Worm (Caenorhabditis elegans) whole organism, L2 larva: ENCODE data around the gene Y57G11C.23.

Experiments used
- F13H6.1 ChIP-seq: sonication (generic microtip); optimal IDR thresholded peaks from 2 replicates; lab custom pipeline; 2016; ENCODE audit warnings: missing genetic modification characterization, missing compliant biosample characterization
- R02D3.7 ChIP-seq: fragments of 150-350 bp; optimal IDR thresholded peaks from 2 replicates; lab custom pipeline; 2014; ENCODE audit warnings: missing biosample characterization, missing genetic modification characterization
- Y55F3AM.14 ChIP-seq: fragments of 200-800 bp; sonication (Bioruptor generic); optimal IDR thresholded peaks from 2 replicates; lab custom pipeline; 2018; ENCODE audit warnings: mild to moderate bottlenecking, missing genetic modification characterization, missing compliant biosample characterization
- ZK546.5 ChIP-seq: sonication (generic microtip); optimal IDR thresholded peaks from 2 replicates; lab custom pipeline; 2017; ENCODE audit warnings: missing biosample characterization, missing genetic modification characterization
- aly-2 ChIP-seq: fragments of 150-350 bp; optimal IDR thresholded peaks from 2 replicates; lab custom pipeline; 2014; ENCODE audit warnings: missing biosample characterization, missing genetic modification characterization
- ama-1 ChIP-seq: fragments of 150-350 bp; optimal IDR thresholded peaks from 2 replicates; lab custom pipeline; 2018; ENCODE audit warnings: inconsistent platforms
- blmp-1 ChIP-seq: sonication (generic microtip); optimal IDR thresholded peaks from 2 replicates; lab custom pipeline; 2017; ENCODE audit warnings: missing genetic modification characterization, mild to moderate bottlenecking, missing compliant biosample characterization, antibody characterized with exemption, moderate library complexity; ENCODE audit not compliant: insufficient read depth
- ceh-16 ChIP-seq: fragments of 150-350 bp; optimal IDR thresholded peaks from 2 replicates; lab custom pipeline; 2014; ENCODE audit warnings: missing biosample characterization, missing genetic modification characterization
- dmd-4 ChIP-seq: sonication (generic microtip); optimal IDR thresholded peaks from 2 replicates; lab custom pipeline; 2017; ENCODE audit warnings: missing biosample characterization, missing genetic modification characterization
- egl-27 ChIP-seq: sonication (generic microtip); optimal IDR thresholded peaks from 3 replicates; lab custom pipeline; 2017; ENCODE audit warnings: missing biosample characterization, missing genetic modification reagents, missing genetic modification characterization
- elt-3 ChIP-seq: sonication (generic microtip); optimal IDR thresholded peaks from 2 replicates; lab custom pipeline; 2017; ENCODE audit warnings: missing biosample characterization, missing genetic modification characterization
- gmeb-1 ChIP-seq: fragments of 150-350 bp; optimal IDR thresholded peaks from 2 replicates; lab custom pipeline; 2014; ENCODE audit warnings: missing biosample characterization, missing genetic modification characterization
- lin-11 ChIP-seq: fragments of 150-350 bp; sonication (generic microtip); optimal IDR thresholded peaks from 2 replicates; lab custom pipeline; 2014; ENCODE audit warnings: missing biosample characterization, missing genetic modification characterization, inconsistent platforms, mixed read lengths
- lin-13 ChIP-seq: fragments of 150-350 bp; optimal IDR thresholded peaks from 2 replicates; lab custom pipeline; 2014; ENCODE audit warnings: missing biosample characterization, missing genetic modification reagents, missing genetic modification characterization
- lin-39 ChIP-seq: fragments of 150-350 bp; optimal IDR thresholded peaks from 2 replicates; lab custom pipeline; 2014; ENCODE audit warnings: missing biosample characterization, missing genetic modification reagents, missing genetic modification characterization
- mab-5 ChIP-seq: fragments of 150-350 bp; optimal IDR thresholded peaks from 2 replicates; lab custom pipeline; 2014; ENCODE audit warnings: missing biosample characterization, missing genetic modification characterization
- mbf-1 ChIP-seq: sonication (generic microtip); optimal IDR thresholded peaks from 2 replicates; lab custom pipeline; 2017; ENCODE audit warnings: missing biosample characterization, missing genetic modification characterization
- mdl-1 ChIP-seq, 2 experiments: fragments of 150-350 bp in 1 of 2; sonication (generic microtip) in 1 of 2; optimal IDR thresholded peaks; 2 replicates each; lab custom pipeline; 2017; ENCODE audit warnings: missing biosample characterization in 2 of 2, missing genetic modification characterization in 2 of 2
- nhr-10 ChIP-seq: sonication (generic microtip); optimal IDR thresholded peaks from 2 replicates; lab custom pipeline; 2017; ENCODE audit warnings: missing biosample characterization, missing genetic modification characterization
- nhr-11 ChIP-seq: fragments of 150-350 bp; optimal IDR thresholded peaks from 2 replicates; lab custom pipeline; 2014; ENCODE audit warnings: missing biosample characterization, missing genetic modification characterization
- nhr-12 ChIP-seq: fragments of 150-350 bp; optimal IDR thresholded peaks from 2 replicates; lab custom pipeline; 2014; ENCODE audit warnings: missing biosample characterization, missing genetic modification characterization
- nhr-129 ChIP-seq: fragments of 150-350 bp; optimal IDR thresholded peaks from 2 replicates; lab custom pipeline; 2014; ENCODE audit warnings: missing biosample characterization, missing genetic modification characterization
- nhr-21 ChIP-seq: fragments of 150-350 bp; optimal IDR thresholded peaks from 2 replicates; lab custom pipeline; 2014; ENCODE audit warnings: missing biosample characterization, missing genetic modification characterization
- nhr-237 ChIP-seq: fragments of 150-350 bp; optimal IDR thresholded peaks from 2 replicates; lab custom pipeline; 2014; ENCODE audit warnings: missing biosample characterization, missing genetic modification characterization
- nhr-25 ChIP-seq: fragments of 150-350 bp; sonication (generic microtip); optimal IDR thresholded peaks from 3 replicates; lab custom pipeline; 2014; ENCODE audit warnings: missing biosample characterization, missing genetic modification characterization
- nhr-6 ChIP-seq: fragments of 150-350 bp; optimal IDR thresholded peaks from 2 replicates; lab custom pipeline; 2014; ENCODE audit warnings: missing biosample characterization, missing genetic modification characterization
- peb-1 ChIP-seq: fragments of 150-350 bp; optimal IDR thresholded peaks from 2 replicates; lab custom pipeline; 2014; ENCODE audit warnings: missing biosample characterization, missing genetic modification characterization
- sem-4 ChIP-seq: fragments of 150-350 bp; optimal IDR thresholded peaks from 2 replicates; lab custom pipeline; 2014; ENCODE audit warnings: missing biosample characterization, missing genetic modification reagents, missing genetic modification characterization
- skn-1 ChIP-seq: sonication (generic microtip); optimal IDR thresholded peaks from 2 replicates; lab custom pipeline; 2017; ENCODE audit warnings: missing biosample characterization, missing genetic modification characterization
- sma-3 ChIP-seq: sonication (generic microtip); optimal IDR thresholded peaks from 2 replicates; lab custom pipeline; 2016; ENCODE audit warnings: missing genetic modification reagents, missing genetic modification characterization, missing compliant biosample characterization
- sma-9 ChIP-seq, 2 experiments: fragments of 150-350 bp in 1 of 2; sonication (generic microtip) in 1 of 2; optimal IDR thresholded peaks; 2 replicates each; lab custom pipeline; 2014 to 2016; ENCODE audit warnings: missing genetic modification characterization in 2 of 2, mild to moderate bottlenecking in 1 of 2, missing biosample characterization in 1 of 2, missing compliant biosample characterization in 1 of 2, missing genetic modification reagents in 1 of 2, moderate library complexity in 1 of 2
- snpc-4 ChIP-seq: fragments of 150-350 bp; optimal IDR thresholded peaks from 2 replicates; lab custom pipeline; 2014; ENCODE audit warnings: missing biosample characterization, missing genetic modification characterization
- unc-39 ChIP-seq: fragments of 150-350 bp; optimal IDR thresholded peaks from 2 replicates; lab custom pipeline; 2014; ENCODE audit warnings: missing biosample characterization, missing genetic modification characterization
- unc-55 ChIP-seq: fragments of 150-350 bp; sonication (generic microtip); optimal IDR thresholded peaks from 3 replicates; lab custom pipeline; 2014; ENCODE audit warnings: missing biosample characterization, missing genetic modification reagents, missing genetic modification characterization
- unc-62 ChIP-seq: fragments of 150-350 bp; optimal IDR thresholded peaks from 2 replicates; lab custom pipeline; 2014; ENCODE audit warnings: missing biosample characterization, missing genetic modification reagents, missing genetic modification characterization
- ztf-11 ChIP-seq: sonication (generic microtip); optimal IDR thresholded peaks from 2 replicates; lab custom pipeline; 2017; ENCODE audit warnings: missing biosample characterization, missing genetic modification characterization
- ztf-4 ChIP-seq: fragments of 150-350 bp; optimal IDR thresholded peaks from 2 replicates; lab custom pipeline; 2014; ENCODE audit warnings: missing biosample characterization, missing genetic modification characterization

The Y57G11C.23 gene

DNA sequence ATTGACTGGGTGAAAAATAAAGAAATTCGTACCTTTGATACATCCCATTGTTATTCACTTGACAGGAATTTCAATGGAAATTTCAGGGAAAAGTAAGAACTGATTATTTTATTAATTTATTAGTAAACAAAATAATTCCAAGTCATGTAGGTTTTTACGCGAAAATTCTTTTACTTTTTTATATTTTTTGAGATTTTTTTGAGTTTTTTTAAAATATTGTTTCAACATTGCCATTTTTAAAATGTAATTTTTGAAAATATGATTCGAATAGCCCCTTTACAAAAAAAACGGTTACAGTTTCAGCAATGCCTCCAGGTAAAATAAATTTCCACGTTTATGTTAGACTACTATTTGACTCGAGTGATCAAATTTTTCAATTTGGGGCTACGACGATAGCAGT is at the start of gene Y57G11C.23:
Gene Y57G11C.23, minus strand, starts transcription at position 101 of the 400 bp plus-strand sequence.
- TF ChIP-seq dmd-4 (tag; lab: Kevin White, UChicago): no peak
- no peak for TF ChIP-seq blmp-1 (tag; lab: Kevin White, UChicago)
- no peak for TF ChIP-seq ZK546.5 (tag; lab: Kevin White, UChicago)
- TF ChIP-seq mab-5 (tag; lab: Kevin White, UChicago): no peak
- no peak for TF ChIP-seq nhr-21
- no peak for TF ChIP-seq Y55F3AM.14 (GFP tag; lab: Kevin White, UChicago)
- TF ChIP-seq mbf-1: no peak
- TF ChIP-seq sem-4 (tag; lab: Kevin White, UChicago): no peak
- TF ChIP-seq gmeb-1: no peak
- no peak for TF ChIP-seq sma-9 (GFP tag; optimal IDR thresholded peaks at IDR 0.05; lab: Kevin White, UChicago)
- no peak for TF ChIP-seq sma-9 (tag; optimal IDR thresholded peaks at IDR 0.05; lab: Kevin White, UChicago)
- TF ChIP-seq lin-39 (tag; lab: Kevin White, UChicago): no peak
- TF ChIP-seq nhr-6: no peak
- no peak for TF ChIP-seq nhr-25 (tag; lab: Kevin White, UChicago)
- no peak for TF ChIP-seq F13H6.1 (tag; lab: Kevin White, UChicago)
- no peak for TF ChIP-seq sma-3 (GFP tag; lab: Kevin White, UChicago)
- TF ChIP-seq snpc-4 (tag; lab: Kevin White, UChicago): no peak
- no peak for TF ChIP-seq unc-55 (GFP tag; lab: Kevin White, UChicago)
- TF ChIP-seq unc-62 (GFP tag; lab: Kevin White, UChicago): no peak
- no peak for TF ChIP-seq ztf-4
- no peak for TF ChIP-seq ama-1 (lab: Kevin White, UChicago)

DNA sequence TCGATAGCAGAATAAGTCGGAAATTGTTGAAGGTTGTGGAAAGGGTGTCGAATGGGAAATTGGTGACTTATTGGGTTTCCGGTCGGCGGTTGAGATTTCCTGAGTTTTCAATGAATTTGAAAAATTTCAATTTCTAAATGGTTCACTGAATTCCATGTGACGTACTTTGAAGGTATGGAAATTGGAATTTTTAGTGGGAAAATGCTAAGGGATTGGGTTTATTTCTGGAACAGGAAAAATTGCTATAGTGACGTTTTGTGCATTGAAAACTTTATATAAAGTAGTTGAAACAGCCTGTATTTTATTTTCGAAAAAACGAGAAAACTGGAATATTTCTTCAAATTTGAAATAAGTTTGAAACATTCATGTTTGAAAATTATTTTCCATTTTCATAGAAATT is 48.0 kb upstream of the Y57G11C.23 start, which contains the start of gene pnc-2:
Gene pnc-2, minus strand, starts transcription at position 101 of the 400 bp plus-strand sequence.
- TF ChIP-seq F13H6.1 (tag; lab: Kevin White, UChicago): no peak
- TF ChIP-seq nhr-10 (tag; lab: Kevin White, UChicago): no peak
- no peak for TF ChIP-seq gmeb-1
- no peak for TF ChIP-seq nhr-129 (tag; lab: Kevin White, UChicago)
- no peak for TF ChIP-seq nhr-237
- no peak for TF ChIP-seq skn-1 (tag; lab: Kevin White, UChicago)
- TF ChIP-seq nhr-12 (tag; lab: Kevin White, UChicago): no peak
- TF ChIP-seq nhr-21: no peak
- TF ChIP-seq, all 48 proteins: peak for 0

DNA sequence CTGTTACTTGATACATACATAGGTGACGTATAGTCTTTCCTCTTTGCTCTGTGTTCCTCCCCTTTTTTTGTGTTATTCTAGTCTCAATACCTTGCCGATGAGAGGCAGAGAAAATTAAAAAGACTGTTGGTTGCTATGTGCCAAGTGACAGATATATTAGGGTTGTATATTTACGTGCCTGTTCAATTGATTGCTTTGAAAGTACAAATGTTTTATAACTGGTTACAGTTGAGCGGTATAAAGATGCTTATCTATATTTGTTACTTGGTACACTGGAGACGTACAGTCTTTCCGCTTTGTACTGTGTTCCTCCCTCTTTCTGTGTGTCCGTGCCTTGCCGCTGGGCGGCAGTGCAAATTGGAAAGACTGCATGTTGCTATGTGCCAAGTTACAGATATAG is 41.6 kb upstream of the Y57G11C.23 start:
- TF ChIP-seq lin-11 (tag; lab: Kevin White, UChicago) (no peak), egl-27 (no peak), ceh-16 (tag; lab: Kevin White, UChicago) (peak; percentile 17), nhr-11 (tag; lab: Kevin White, UChicago) (no peak), nhr-237 (no peak)

DNA sequence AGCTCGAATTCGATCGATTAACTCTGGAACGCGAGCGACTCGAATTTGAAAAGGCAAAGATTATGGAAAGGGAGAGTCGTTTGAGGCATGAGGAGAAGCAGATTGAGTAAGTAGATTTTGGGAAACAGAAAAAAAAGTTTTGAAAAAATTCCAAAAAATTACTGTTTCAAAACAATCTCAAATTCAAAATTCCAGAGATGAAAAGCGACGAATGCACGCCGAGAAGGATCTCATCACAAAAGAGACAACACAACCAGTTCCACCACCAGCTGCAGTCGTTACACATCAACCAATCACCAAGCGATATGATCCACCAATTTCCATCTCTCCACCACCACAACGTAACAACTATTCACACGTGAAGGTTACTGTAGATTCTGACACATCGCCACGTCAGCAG is 32.7 kb upstream of the Y57G11C.23 start:
- TF ChIP-seq sem-4 (tag; lab: Kevin White, UChicago): no peak
- no peak for TF ChIP-seq unc-39 (tag; lab: Kevin White, UChicago)
- no peak for TF ChIP-seq unc-55 (GFP tag; lab: Kevin White, UChicago)
- TF ChIP-seq sma-3 (GFP tag; lab: Kevin White, UChicago): no peak
- TF ChIP-seq unc-62 (GFP tag; lab: Kevin White, UChicago): no peak
- no peak for TF ChIP-seq blmp-1 (tag; lab: Kevin White, UChicago)
- TF ChIP-seq sma-9 (GFP tag; optimal IDR thresholded peaks at IDR 0.05; lab: Kevin White, UChicago): no peak
- TF ChIP-seq sma-9 (tag; optimal IDR thresholded peaks at IDR 0.05; lab: Kevin White, UChicago): no peak
- TF ChIP-seq, all 48 proteins: peak for 0

DNA sequence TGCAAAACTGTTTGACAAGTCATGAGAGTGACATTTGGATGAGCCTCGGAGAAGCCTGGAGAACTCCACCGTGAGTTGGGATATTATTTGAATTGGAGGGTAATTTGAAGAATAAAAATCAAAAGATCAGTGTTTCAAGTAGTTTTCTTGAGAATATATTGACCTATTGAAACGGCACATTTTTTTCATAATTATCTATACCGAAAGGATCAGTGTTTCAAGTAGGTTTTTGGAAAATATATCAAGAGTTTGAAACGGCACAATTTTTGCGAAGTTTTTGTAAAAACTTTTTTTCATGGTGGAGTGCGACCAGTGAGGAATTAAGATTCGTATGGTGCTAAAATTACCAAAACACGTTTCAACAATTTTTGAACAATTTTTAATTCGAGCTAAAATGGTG is 30.4 kb upstream of the Y57G11C.23 start:
- no peak for TF ChIP-seq nhr-21
- no peak for TF ChIP-seq peb-1 (tag; lab: Kevin White, UChicago)
- no peak for TF ChIP-seq ztf-4
- no peak for TF ChIP-seq sma-9 (GFP tag; optimal IDR thresholded peaks at IDR 0.05; lab: Kevin White, UChicago)
- no peak for TF ChIP-seq sma-9 (tag; optimal IDR thresholded peaks at IDR 0.05; lab: Kevin White, UChicago)
- no peak for TF ChIP-seq dmd-4 (tag; lab: Kevin White, UChicago)

DNA sequence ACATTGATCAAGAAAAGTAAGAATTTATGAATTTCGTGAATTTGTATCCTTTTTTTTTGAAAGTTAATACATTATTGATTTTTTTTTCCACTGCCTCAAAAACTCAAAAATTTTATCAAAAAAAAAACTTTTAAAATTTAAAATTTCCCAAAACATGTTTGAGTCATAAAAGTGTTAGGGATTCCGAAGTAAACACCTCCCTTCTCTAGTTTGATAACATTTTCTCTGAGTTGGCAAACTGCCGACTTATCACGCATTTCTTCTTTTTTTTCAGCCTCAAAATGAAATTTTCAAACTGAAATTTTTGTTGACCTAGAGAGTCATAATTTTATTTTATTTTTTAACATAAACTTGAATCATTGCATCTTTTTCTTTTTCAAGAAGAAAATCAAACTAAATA is 29.3 kb upstream of the Y57G11C.23 start:
- TF ChIP-seq nhr-237: no peak
- no peak for TF ChIP-seq sem-4 (tag; lab: Kevin White, UChicago)
- TF ChIP-seq ztf-11 (tag; lab: Kevin White, UChicago): no peak
- TF ChIP-seq mdl-1 (tag; optimal IDR thresholded peaks at IDR 0.05; lab: Kevin White, UChicago): no peak
- no peak for TF ChIP-seq nhr-129 (tag; lab: Kevin White, UChicago)
- no peak for TF ChIP-seq dmd-4 (tag; lab: Kevin White, UChicago)
- no peak for TF ChIP-seq F13H6.1 (tag; lab: Kevin White, UChicago)
- TF ChIP-seq R02D3.7: no peak
- TF ChIP-seq lin-13 (GFP tag; lab: Kevin White, UChicago): no peak
- no peak for TF ChIP-seq gmeb-1
- no peak for TF ChIP-seq aly-2
- no peak for TF ChIP-seq nhr-12 (tag; lab: Kevin White, UChicago)
- TF ChIP-seq unc-62 (GFP tag; lab: Kevin White, UChicago): no peak
- TF ChIP-seq elt-3 (tag; lab: Kevin White, UChicago): no peak
- no peak for TF ChIP-seq lin-39 (tag; lab: Kevin White, UChicago)
